Fruit fly (Drosophila melanogaster) whole organism, pupa: Measurements from ENCODE around the gene CG10283.

Experiments used
- CG10348 ChIP-seq: fragments of 200-800 bp; sonication (Bioruptor generic); IDR thresholded peaks from 2 replicates; pipeline ENCODE4 v1.3.6; 2022; ENCODE audit warnings: missing biosample characterization, missing genetic modification characterization
- CG14655 ChIP-seq: fragments of 200-800 bp; sonication (Bioruptor generic); optimal IDR thresholded peaks from 3 replicates; lab custom pipeline; 2017; ENCODE audit warnings: mild to moderate bottlenecking, missing biosample characterization, missing genetic modification reagents, missing genetic modification characterization
- CG32121 ChIP-seq: fragments of 200-800 bp; sonication (Bioruptor generic); IDR thresholded peaks from 2 replicates; pipeline ENCODE4 v1.3.6; 2022; ENCODE audit warnings: missing biosample characterization, missing genetic modification characterization
- CG4496 ChIP-seq: fragments of 200-800 bp; sonication (Bioruptor generic); IDR thresholded peaks from 3 replicates; pipeline ENCODE4 v1.3.6; 2022; ENCODE audit warnings: missing biosample characterization, missing genetic modification characterization
- D1 ChIP-seq: fragments of 200-800 bp; sonication (Bioruptor generic); optimal IDR thresholded peaks from 2 replicates; lab custom pipeline; 2018; ENCODE audit warnings: missing biosample characterization, mild to moderate bottlenecking, missing genetic modification characterization, moderate library complexity
- Pif1A ChIP-seq: fragments of 200-800 bp; sonication (Bioruptor generic); optimal IDR thresholded peaks from 3 replicates; lab custom pipeline; 2016; ENCODE audit warnings: missing biosample characterization, missing genetic modification characterization
- gl ChIP-seq: fragments of 200-800 bp; sonication (Bioruptor generic); optimal IDR thresholded peaks from 2 replicates; lab custom pipeline; 2018; ENCODE audit warnings: missing biosample characterization, mild to moderate bottlenecking, missing genetic modification characterization
- rn ChIP-seq: fragments of 200-800 bp; sonication (Bioruptor generic); IDR thresholded peaks from 2 replicates; pipeline ENCODE4 v1.3.6; 2022; ENCODE audit warnings: missing biosample characterization, missing genetic modification characterization

DNA sequence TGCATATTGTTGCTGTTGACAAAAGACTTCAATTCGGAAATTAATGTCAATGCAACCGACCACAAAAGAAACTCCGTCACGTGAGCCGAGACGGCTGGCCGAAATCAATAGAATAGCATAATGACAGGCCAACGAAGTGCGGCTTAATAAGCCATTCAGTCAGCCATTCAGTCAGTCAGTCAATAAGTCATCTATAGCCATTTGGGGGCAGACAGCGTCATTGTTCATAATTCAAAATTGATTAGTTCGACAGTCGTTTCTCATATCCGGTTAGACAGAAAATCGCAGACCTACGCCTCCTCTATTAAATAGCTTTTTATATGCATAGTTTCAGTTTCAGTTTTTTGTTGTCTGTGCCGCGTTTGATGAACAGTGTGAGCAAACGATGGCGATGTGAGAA is 41.7 kb upstream of the CG10283 start:
- TF ChIP-seq Pif1A (no peak), gl (tag; lab: Kevin White, UChicago) (no peak), CG32121 (GFP tag; lab: Robert Waterston, UW) (no peak), CG14655 (GFP tag; lab: Kevin White, UChicago) (no peak), rn (GFP tag; lab: Robert Waterston, UW) (no peak), D1 (tag; lab: Kevin White, UChicago) (no peak), CG10348 (GFP tag; lab: Robert Waterston, UW) (no peak), CG4496 (GFP tag; lab: Robert Waterston, UW) (no peak)
